Fruit fly (Drosophila melanogaster): ENCODE data around the gene Or74a.

DNA sequence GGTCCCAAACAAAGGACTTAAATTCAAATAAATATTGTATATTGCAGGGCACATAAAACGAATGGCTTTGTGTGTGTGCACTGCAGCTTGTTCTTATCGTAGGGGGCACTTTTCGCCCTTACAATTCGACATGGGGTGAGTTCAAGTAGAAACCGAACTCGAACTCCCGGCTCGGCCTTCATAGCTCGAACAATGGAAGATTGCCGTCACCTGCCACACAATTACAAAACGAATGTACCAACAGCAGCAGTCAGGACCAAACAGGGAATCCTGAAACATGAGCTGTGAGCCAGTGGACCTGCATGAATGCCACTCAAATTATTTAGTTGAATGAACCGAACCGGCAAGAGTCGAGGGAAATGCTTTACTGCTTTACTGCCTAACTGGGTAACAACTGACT lies 33.0 kb upstream of the Or74a start:
- TF ChIP-seq CG12605 (GFP tag; IDR thresholded peaks at IDR 0.05) (no peak), CG8301 (tag; optimal IDR thresholded peaks at IDR 0.05) (no peak), CG9948 (tag; optimal IDR thresholded peaks at IDR 0.05) (no peak), CG13204 (GFP tag; optimal IDR thresholded peaks at IDR 0.05) (no peak), CG8159 (tag; optimal IDR thresholded peaks at IDR 0.05) (no peak), fd96Ca (GFP tag; IDR thresholded peaks at IDR 0.05) (no peak), Snoo (tag; optimal IDR thresholded peaks at IDR 0.05) (no peak), CG10348 (GFP tag; IDR thresholded peaks at IDR 0.05) (no peak)
